Worm (Caenorhabditis elegans) whole organism, L4 larva: ENCODE results near the gene T03F7.7.

ENCODE experiments used
- ama-1 ChIP-seq: fragments of 150-350 bp; optimal IDR thresholded peaks from 2 replicates; lab custom pipeline; 2014; ENCODE audit warnings: inconsistent platforms, mixed read lengths
- dmd-9 ChIP-seq: fragments of 200-800 bp; sonication (Bioruptor generic); IDR thresholded peaks from 2 replicates; pipeline ENCODE4 v1.3.6; 2022; ENCODE audit warnings: missing genetic modification reagents, missing genetic modification characterization, missing compliant biosample characterization
- fkh-10 ChIP-seq: fragments of 150-350 bp; optimal IDR thresholded peaks from 2 replicates; lab custom pipeline; 2014; ENCODE audit warnings: missing biosample characterization, missing genetic modification reagents, missing genetic modification characterization
- lin-1 ChIP-seq: fragments of 200-800 bp; sonication (Bioruptor generic); IDR thresholded peaks from 2 replicates; pipeline ENCODE4 v1.3.6; 2022; ENCODE audit warnings: missing genetic modification reagents, missing genetic modification characterization, missing compliant biosample characterization
- mxl-3 ChIP-seq: fragments of 200-800 bp; sonication (Bioruptor generic); optimal IDR thresholded peaks from 2 replicates; lab custom pipeline; 2018; ENCODE audit warnings: mild to moderate bottlenecking, missing genetic modification characterization, missing compliant biosample characterization
- unc-62 ChIP-seq, 3 experiments: fragments of 150-350 bp in 1 of 3; sonication (generic microtip); optimal IDR thresholded peaks in 2 of 3; peaks in 1 of 3; 1 replicate in 1 of 3; 2 replicates in 2 of 3; lab custom pipeline; 2014 to 2017; ENCODE audit warnings: missing biosample characterization in 3 of 3, missing genetic modification characterization in 3 of 3, missing genetic modification reagents in 3 of 3, missing genotype in 1 of 3

DNA sequence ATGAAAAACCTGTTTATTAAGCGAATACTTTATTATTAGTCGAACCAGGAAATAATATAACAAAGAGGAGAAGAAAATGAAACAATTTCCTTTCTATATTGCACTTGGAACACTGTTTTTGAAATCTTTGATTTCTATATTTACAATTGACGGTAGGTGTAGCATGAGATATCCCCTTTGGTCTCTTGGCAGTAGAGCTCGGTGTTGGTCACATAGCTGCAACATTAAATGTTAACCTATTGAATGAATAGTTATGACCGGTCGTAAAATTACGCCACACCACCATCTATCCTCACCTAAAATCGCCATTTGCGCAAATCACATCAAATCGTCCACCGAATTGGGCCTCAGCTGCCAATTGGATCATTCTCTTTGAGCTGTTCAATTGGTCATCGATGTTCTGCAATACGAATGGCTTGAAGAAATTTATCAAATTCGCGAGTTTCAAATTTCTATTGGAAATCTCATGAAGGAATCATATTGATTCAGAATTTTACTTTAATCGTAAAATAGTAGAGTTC, 33.7 kb downstream of the T03F7.7 start:
- TF ChIP-seq mxl-3 (no peak), dmd-9 (GFP tag; lab: Robert Waterston, UW) (no peak), ama-1 (lab: Kevin White, UChicago) (no peak), fkh-10 (no peak), unc-62 (GFP tag; optimal IDR thresholded peaks at IDR 0.05 in 1 of 2; lab: Kevin White, UChicago) (peak in 1 of 2 experiments; percentile 74), unc-62 (tag; optimal IDR thresholded peaks at IDR 0.05; lab: Kevin White, UChicago) (no peak), lin-1 (GFP tag; lab: Robert Waterston, UW) (no peak)
